Worm (Caenorhabditis elegans) whole organism, L4 larva: ENCODE measurements around the gene F45D3.4.
A peak's percentile ranks its signal among the peaks of the same experiment; 100 is the strongest.

Experiments used
- F37D6.2 ChIP-seq: sonication (generic microtip); optimal IDR thresholded peaks from 2 replicates; lab custom pipeline; 2016; ENCODE audit warnings: mild to moderate bottlenecking, missing genetic modification characterization, missing compliant biosample characterization
- T20F7.1 ChIP-seq: fragments of 200-800 bp; sonication (Bioruptor generic); optimal IDR thresholded peaks from 2 replicates; lab custom pipeline; 2018; ENCODE audit warnings: mild to moderate bottlenecking, missing genetic modification characterization, missing compliant biosample characterization
- Y105C5A.15 ChIP-seq: fragments of 200-800 bp; sonication (Bioruptor generic); IDR thresholded peaks from 2 replicates; pipeline ENCODE4 v1.3.6; 2022; ENCODE audit warnings: missing genetic modification characterization, missing compliant biosample characterization
- ZK546.5 ChIP-seq, 2 experiments: sonication (generic microtip); optimal IDR thresholded peaks; 2 replicates each; lab custom pipeline; 2017; ENCODE audit warnings: missing biosample characterization in 2 of 2, missing genetic modification characterization in 2 of 2
- aha-1 ChIP-seq: fragments of 150-350 bp; peaks from one replicate; lab custom pipeline; 2014; ENCODE audit warnings: missing biosample characterization, missing genetic modification characterization
- ama-1 ChIP-seq: fragments of 150-350 bp; optimal IDR thresholded peaks from 2 replicates; lab custom pipeline; 2014; ENCODE audit warnings: inconsistent platforms, mixed read lengths
- arid-1 ChIP-seq: fragments of 200-800 bp; sonication (Bioruptor generic); conservative IDR thresholded peaks from 2 replicates; pipeline ENCODE4 v1.3.6; 2022; ENCODE audit warnings: missing genetic modification reagents, missing genetic modification characterization, missing compliant biosample characterization
- attf-4 ChIP-seq: sonication (generic microtip); optimal IDR thresholded peaks from 3 replicates; lab custom pipeline; 2017; ENCODE audit warnings: missing biosample characterization, missing genetic modification characterization
- ceh-28 ChIP-seq: fragments of 150-350 bp; optimal IDR thresholded peaks from 2 replicates; lab custom pipeline; 2014; ENCODE audit warnings: missing biosample characterization, missing genetic modification reagents, missing genetic modification characterization
- cey-2 ChIP-seq: sonication (generic microtip); optimal IDR thresholded peaks from 3 replicates; lab custom pipeline; 2017; ENCODE audit warnings: missing genetic modification characterization, mild to moderate bottlenecking, missing compliant biosample characterization, antibody characterized with exemption, borderline replicate concordance; ENCODE audit not compliant: insufficient read depth
- daf-16 ChIP-seq, 3 experiments: sonication (generic microtip); optimal IDR thresholded peaks; 2 replicates each; lab custom pipeline; 2016 to 2017; ENCODE audit warnings: missing genetic modification characterization in 3 of 3, missing genetic modification reagents in 3 of 3, mild to moderate bottlenecking in 2 of 3, missing compliant biosample characterization in 2 of 3, missing biosample characterization in 1 of 3, moderate library complexity in 1 of 3
- daf-19 ChIP-seq: fragments of 200-800 bp; sonication (Bioruptor generic); conservative IDR thresholded peaks from 2 replicates; pipeline ENCODE4 v1.3.6; 2022; ENCODE audit warnings: missing genetic modification characterization, missing compliant biosample characterization
- dmd-6 ChIP-seq: fragments of 200-800 bp; sonication (Bioruptor generic); IDR thresholded peaks from 2 replicates; pipeline ENCODE4 v1.3.6; 2022; ENCODE audit warnings: missing genetic modification reagents, missing genetic modification characterization, missing compliant biosample characterization
- dpl-1 ChIP-seq: fragments of 150-350 bp; optimal IDR thresholded peaks from 2 replicates; lab custom pipeline; 2014; ENCODE audit warnings: missing biosample characterization, missing genetic modification reagents, missing genetic modification characterization
- duxl-1 ChIP-seq: sonication (generic microtip); optimal IDR thresholded peaks from 2 replicates; lab custom pipeline; 2016; ENCODE audit warnings: mild to moderate bottlenecking, missing genetic modification characterization, moderate library complexity, missing compliant biosample characterization; ENCODE audit not compliant: poor library complexity
- fos-1 ChIP-seq: fragments of 150-350 bp; optimal IDR thresholded peaks from 2 replicates; lab custom pipeline; 2014; ENCODE audit warnings: missing biosample characterization, missing genetic modification characterization
- hif-1 ChIP-seq, 2 experiments: sonication (generic microtip); optimal IDR thresholded peaks; 2 replicates each; lab custom pipeline; 2016 to 2017; ENCODE audit warnings: missing compliant biosample characterization in 2 of 2, missing genetic modification characterization in 2 of 2, missing genetic modification reagents in 2 of 2, missing genotype in 2 of 2, mild to moderate bottlenecking in 1 of 2
- hlh-30 ChIP-seq: sonication (generic microtip); optimal IDR thresholded peaks from 2 replicates; lab custom pipeline; 2017; ENCODE audit warnings: antibody characterized with exemption, mild to moderate bottlenecking, missing genetic modification characterization, missing compliant biosample characterization; ENCODE audit not compliant: insufficient read depth
- jun-1 ChIP-seq: fragments of 150-350 bp; optimal IDR thresholded peaks from 2 replicates; lab custom pipeline; 2014; ENCODE audit warnings: missing biosample characterization, missing genetic modification reagents, missing genetic modification characterization
- lin-15B ChIP-seq: fragments of 150-350 bp; sonication (generic microtip); optimal IDR thresholded peaks from 3 replicates; lab custom pipeline; 2014; ENCODE audit warnings: missing biosample characterization, missing genetic modification characterization
- lin-38 ChIP-seq: fragments of 200-800 bp; sonication (Bioruptor generic); IDR thresholded peaks from 2 replicates; pipeline ENCODE4 v1.3.6; 2022; ENCODE audit warnings: missing genetic modification reagents, missing genetic modification characterization, missing compliant biosample characterization
- madf-5 ChIP-seq, 2 experiments: fragments of 200-800 bp; sonication (Bioruptor generic); IDR thresholded peaks; 2 replicates each; pipeline ENCODE4 v1.3.6; 2022; ENCODE audit warnings: missing compliant biosample characterization in 2 of 2, missing genetic modification characterization in 2 of 2
- mdl-1 ChIP-seq, 2 experiments: fragments of 150-350 bp in 1 of 2; sonication (generic microtip) in 1 of 2; optimal IDR thresholded peaks; 2 replicates each; lab custom pipeline; 2014 to 2017; ENCODE audit warnings: missing biosample characterization in 2 of 2, missing genetic modification characterization in 2 of 2
- nhr-10 ChIP-seq: fragments of 150-350 bp; optimal IDR thresholded peaks from 2 replicates; lab custom pipeline; 2014; ENCODE audit warnings: missing biosample characterization, missing genetic modification characterization
- nhr-102 ChIP-seq: sonication (generic microtip); optimal IDR thresholded peaks from 2 replicates; lab custom pipeline; 2016; ENCODE audit warnings: mild to moderate bottlenecking, missing genetic modification characterization, moderate library complexity, missing compliant biosample characterization
- nhr-11 ChIP-seq: fragments of 150-350 bp; optimal IDR thresholded peaks from 2 replicates; lab custom pipeline; 2014; ENCODE audit warnings: missing biosample characterization, missing genetic modification characterization
- nhr-41 ChIP-seq: fragments of 200-800 bp; sonication (Bioruptor generic); IDR thresholded peaks from 2 replicates; pipeline ENCODE4 v1.3.6; 2022; ENCODE audit warnings: missing genetic modification reagents, missing genetic modification characterization, missing compliant biosample characterization
- nhr-48 ChIP-seq: sonication (generic microtip); optimal IDR thresholded peaks from 2 replicates; lab custom pipeline; 2016; ENCODE audit warnings: mild to moderate bottlenecking, missing genetic modification characterization, missing compliant biosample characterization
- nhr-6 ChIP-seq: fragments of 150-350 bp; optimal IDR thresholded peaks from 2 replicates; lab custom pipeline; 2014; ENCODE audit warnings: missing biosample characterization, missing genetic modification characterization
- nhr-76 ChIP-seq: fragments of 150-350 bp; optimal IDR thresholded peaks from 2 replicates; lab custom pipeline; 2014; ENCODE audit warnings: missing biosample characterization, missing genetic modification characterization
- pha-4 ChIP-seq, 2 experiments: fragments of 150-350 bp in 1 of 2; fragments of 200-800 bp in 1 of 2; sonication (Bioruptor generic) in 1 of 2; IDR thresholded peaks in 1 of 2; optimal IDR thresholded peaks in 1 of 2; 2 replicates each; pipeline versions ENCODE4 v1.3.6 to Lab custom; 2014 to 2022; ENCODE audit warnings: missing genetic modification characterization in 2 of 2, missing genetic modification reagents in 2 of 2, missing biosample characterization in 1 of 2, missing compliant biosample characterization in 1 of 2
- php-3 ChIP-seq: fragments of 200-800 bp; sonication (Bioruptor generic); IDR thresholded peaks from 2 replicates; pipeline ENCODE4 v1.3.6; 2022; ENCODE audit warnings: missing genetic modification reagents, missing genetic modification characterization, missing compliant biosample characterization
- pqm-1 ChIP-seq: sonication (generic microtip); optimal IDR thresholded peaks from 2 replicates; lab custom pipeline; 2017; ENCODE audit warnings: missing biosample characterization, missing genetic modification characterization
- sdz-12 ChIP-seq: fragments of 200-800 bp; sonication (Bioruptor generic); optimal IDR thresholded peaks from 2 replicates; lab custom pipeline; 2018; ENCODE audit warnings: mild to moderate bottlenecking, missing genetic modification characterization, missing compliant biosample characterization
- snpc-1.2 ChIP-seq: fragments of 200-800 bp; sonication (Bioruptor generic); IDR thresholded peaks from 2 replicates; pipeline ENCODE4 v1.3.6; 2022; ENCODE audit warnings: missing genetic modification reagents, missing genetic modification characterization, missing compliant biosample characterization
- snpc-4 ChIP-seq: fragments of 150-350 bp; optimal IDR thresholded peaks from 2 replicates; lab custom pipeline; 2014; ENCODE audit warnings: missing biosample characterization, missing genetic modification characterization
- spr-3 ChIP-seq: fragments of 200-800 bp; sonication (Bioruptor generic); optimal IDR thresholded peaks from 2 replicates; lab custom pipeline; 2018; ENCODE audit warnings: mild to moderate bottlenecking, missing genetic modification characterization, missing compliant biosample characterization
- tra-1 ChIP-seq: fragments of 200-800 bp; sonication (Bioruptor generic); IDR thresholded peaks from 2 replicates; pipeline ENCODE4 v1.3.6; 2022; ENCODE audit warnings: missing genetic modification reagents, missing genetic modification characterization, missing compliant biosample characterization
- unc-130 ChIP-seq: sonication (generic microtip); optimal IDR thresholded peaks from 2 replicates; lab custom pipeline; 2016; ENCODE audit warnings: missing genetic modification reagents, missing genetic modification characterization, missing compliant biosample characterization
- unc-62 ChIP-seq, 3 experiments: fragments of 150-350 bp in 1 of 3; sonication (generic microtip); optimal IDR thresholded peaks in 2 of 3; peaks in 1 of 3; 1 replicate in 1 of 3; 2 replicates in 2 of 3; lab custom pipeline; 2014 to 2017; ENCODE audit warnings: missing biosample characterization in 3 of 3, missing genetic modification characterization in 3 of 3, missing genetic modification reagents in 3 of 3, missing genotype in 1 of 3
- vab-7 ChIP-seq: fragments of 200-800 bp; sonication (Bioruptor generic); IDR thresholded peaks from 2 replicates; pipeline ENCODE4 v1.3.6; 2022; ENCODE audit warnings: missing genetic modification reagents, missing genetic modification characterization, missing compliant biosample characterization
- ztf-11 ChIP-seq: fragments of 150-350 bp; optimal IDR thresholded peaks from 2 replicates; lab custom pipeline; 2014; ENCODE audit warnings: missing biosample characterization, missing genetic modification characterization

F45D3.4 gene

ce11 chrV:12596795-12597194, 43.8 kb upstream of the F45D3.4 start (continued):
- no peak for TF ChIP-seq daf-19 (GFP tag; lab: Robert Waterston, UW)
- peak in 1 of 2 experiments; percentile 24 for TF ChIP-seq mdl-1 (tag; optimal IDR thresholded peaks at IDR 0.05; lab: Kevin White, UChicago)
- TF ChIP-seq nhr-41 (GFP tag; lab: Robert Waterston, UW), result 0 out of 2 replicates have a peak, but pooled peaks have one; percentile 40
- TF ChIP-seq F37D6.2 (tag; lab: Kevin White, UChicago), result no peak
- TF ChIP-seq sdz-12, result no peak
- TF ChIP-seq hlh-30 (tag; lab: Kevin White, UChicago), result no peak
- TF ChIP-seq dmd-6 (GFP tag; lab: Robert Waterston, UW), result peak; percentile 41; the same call in 1 of the 2 replicates
- TF ChIP-seq ZK546.5 (tag; optimal IDR thresholded peaks at IDR 0.05; lab: Kevin White, UChicago), result no peak
- TF ChIP-seq nhr-10 (tag; lab: Kevin White, UChicago), result no peak
- TF ChIP-seq unc-62 (GFP tag; optimal IDR thresholded peaks at IDR 0.05 in 1 of 2; lab: Kevin White, UChicago), result peak in 1 of 2 experiments; percentile 94
- TF ChIP-seq unc-62 (tag; optimal IDR thresholded peaks at IDR 0.05; lab: Kevin White, UChicago), result no peak
- peak; percentile 30 for TF ChIP-seq unc-130 (GFP tag; lab: Kevin White, UChicago)
- no peak for TF ChIP-seq ceh-28 (tag; lab: Kevin White, UChicago)
- no peak for TF ChIP-seq aha-1
- TF ChIP-seq madf-5 (GFP tag; IDR thresholded peaks at IDR 0.05; lab: Robert Waterston, UW), result peak; percentile 36 to 45; a peak in 1 of 4 replicates
- no peak for TF ChIP-seq dpl-1 (GFP tag; lab: Kevin White, UChicago)
- no peak for TF ChIP-seq arid-1 (GFP tag; lab: Robert Waterston, UW)
- no peak for TF ChIP-seq nhr-11
- no peak for TF ChIP-seq lin-15B (tag; lab: Kevin White, UChicago)
- peak; percentile 26 for TF ChIP-seq duxl-1 (tag; lab: Kevin White, UChicago)
- TF ChIP-seq T20F7.1 (GFP tag; lab: Kevin White, UChicago), result peak; percentile 9
- no peak for TF ChIP-seq jun-1
- TF ChIP-seq ztf-11 (tag; lab: Kevin White, UChicago), result no peak
- TF ChIP-seq daf-16 (GFP tag; optimal IDR thresholded peaks at IDR 0.05; lab: Kevin White, UChicago), result peak in 1 of 2 experiments; percentile 69
- TF ChIP-seq daf-16 (tag; optimal IDR thresholded peaks at IDR 0.05; lab: Kevin White, UChicago), result peak; percentile 76
- TF ChIP-seq tra-1, result 0 out of 2 replicates have a peak, but pooled peaks have one; percentile 9
- no peak for TF ChIP-seq hif-1 (tag; optimal IDR thresholded peaks at IDR 0.05; lab: Kevin White, UChicago)
- TF ChIP-seq fos-1, result no peak
- TF ChIP-seq vab-7 (GFP tag; lab: Robert Waterston, UW), result no peak; the same call in 1 of the 2 replicates
- TF ChIP-seq nhr-48 (tag; lab: Kevin White, UChicago), result peak; percentile 34
- peak; percentile 49 for TF ChIP-seq nhr-102 (tag; lab: Kevin White, UChicago)
- TF ChIP-seq php-3, result no peak
- TF ChIP-seq ama-1, result no peak
- no peak for TF ChIP-seq cey-2
- TF ChIP-seq nhr-6, result peak; percentile 85
- no peak for TF ChIP-seq snpc-4 (tag; lab: Kevin White, UChicago)
- peak; percentile 76 for TF ChIP-seq pha-4 (GFP tag; IDR thresholded peaks at IDR 0.05; lab: Robert Waterston, UW)
- TF ChIP-seq pha-4 (tag; optimal IDR thresholded peaks at IDR 0.05; lab: Kevin White, UChicago), result no peak
- no peak for TF ChIP-seq pqm-1 (tag; lab: Kevin White, UChicago)

- no peak for TF ChIP-seq arid-1 (GFP tag; lab: Robert Waterston, UW)
- TF ChIP-seq F37D6.2 (tag; lab: Kevin White, UChicago), result no peak
- no peak for TF ChIP-seq spr-3 (GFP tag; lab: Kevin White, UChicago)
- no peak for TF ChIP-seq snpc-4 (tag; lab: Kevin White, UChicago)
- TF ChIP-seq pha-4 (GFP tag; IDR thresholded peaks at IDR 0.05; lab: Robert Waterston, UW), result no peak
- TF ChIP-seq pha-4 (tag; optimal IDR thresholded peaks at IDR 0.05; lab: Kevin White, UChicago), result no peak
- TF ChIP-seq attf-4 (tag; lab: Kevin White, UChicago), result no peak
- no peak for TF ChIP-seq snpc-1.2 (GFP tag; lab: Robert Waterston, UW)
- no peak for TF ChIP-seq lin-38 (GFP tag; lab: Robert Waterston, UW)
- TF ChIP-seq Y105C5A.15 (GFP tag; lab: Robert Waterston, UW), result no peak
- TF ChIP-seq nhr-76 (tag; lab: Kevin White, UChicago), result no peak
Measured at ce11 chrV:12596196-12596595, 43.2 kb upstream of the F45D3.4 start, which contains the start of gene mma-1. mma-1 (minus strand) TSS chrV:12596296.
